Fruit fly (Drosophila melanogaster) Kc167 (cell line): Measurements from ENCODE around the gene Gprk2.

ENCODE experiments used
- Myc ChIP-seq: fragments of >200 bp; optimal IDR thresholded peaks from 2 replicates; lab custom pipeline; 2017; ENCODE audit warnings: missing external identifiers
- Sin3A ChIP-seq: fragments of >200 bp; optimal IDR thresholded peaks from 2 replicates; lab custom pipeline; 2018; ENCODE audit warnings: missing external identifiers
- h ChIP-seq: fragments of >200 bp; optimal IDR thresholded peaks from 3 replicates; lab custom pipeline; 2018; ENCODE audit warnings: missing external identifiers
- insv ChIP-seq: fragments of >200 bp; optimal IDR thresholded peaks from 3 replicates; lab custom pipeline; 2018; ENCODE audit warnings: missing external identifiers
- psq ChIP-seq: fragments of >200 bp; optimal IDR thresholded peaks from 2 replicates; lab custom pipeline; 2017; ENCODE audit warnings: missing external identifiers
- ttk ChIP-seq: sonication (Bioruptor generic); optimal IDR thresholded peaks from 2 replicates; lab custom pipeline; 2017; ENCODE audit warnings: missing external identifiers

DNA sequence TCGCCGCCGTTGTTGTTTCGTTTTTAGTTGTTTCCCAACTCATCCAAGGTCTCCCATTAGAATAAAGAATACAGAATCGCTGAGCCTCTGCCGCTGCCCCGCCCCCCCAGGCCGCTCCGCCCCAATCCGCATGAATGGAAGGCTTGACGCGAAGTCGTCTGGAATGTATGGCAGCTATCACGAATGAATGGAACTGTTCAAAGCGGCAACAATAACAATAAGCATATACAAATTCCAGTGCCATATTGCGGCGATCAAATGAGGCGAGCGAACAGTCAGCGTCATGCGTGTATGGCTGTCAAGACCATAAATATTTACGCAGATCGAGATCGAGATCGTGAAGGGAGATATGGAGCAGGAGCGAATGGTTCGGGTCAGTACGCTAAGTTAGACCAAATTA lies 15.6 kb downstream of the Gprk2 start:
- TF ChIP-seq psq (lab: Kevin White, UChicago): no peak
- no peak for TF ChIP-seq insv (lab: Kevin White, UChicago)
- no peak for TF ChIP-seq h
- no peak for TF ChIP-seq ttk (lab: Kevin White, UChicago)
- TF ChIP-seq Myc (lab: Kevin White, UChicago): no peak
- no peak for TF ChIP-seq Sin3A (lab: Kevin White, UChicago)
